Worm (Caenorhabditis elegans) whole organism, late embryonic: ENCODE results near the gene spr-2.

Experiments
- C08G9.2 ChIP-seq: sonication (generic microtip); optimal IDR thresholded peaks from 2 replicates; lab custom pipeline; 2016; ENCODE audit warnings: mild to moderate bottlenecking, missing genetic modification characterization, moderate library complexity, missing compliant biosample characterization
- C38D4.7 ChIP-seq: fragments of 200-800 bp; sonication (Bioruptor generic); optimal IDR thresholded peaks from 2 replicates; lab custom pipeline; 2018; ENCODE audit warnings: mild to moderate bottlenecking, missing genetic modification characterization, moderate library complexity, missing compliant biosample characterization
- K02D7.2 ChIP-seq: sonication (generic microtip); optimal IDR thresholded peaks from 2 replicates; lab custom pipeline; 2017; ENCODE audit warnings: mild to moderate bottlenecking, missing genetic modification characterization, missing compliant biosample characterization
- K09A11.1 ChIP-seq: sonication (generic microtip); optimal IDR thresholded peaks from 2 replicates; lab custom pipeline; 2017; ENCODE audit warnings: antibody characterized with exemption, mild to moderate bottlenecking, missing genetic modification characterization, missing compliant biosample characterization; ENCODE audit not compliant: insufficient read depth
- T23F11.4 ChIP-seq: fragments of 200-800 bp; sonication (Bioruptor generic); optimal IDR thresholded peaks from 2 replicates; lab custom pipeline; 2018; ENCODE audit warnings: mild to moderate bottlenecking, missing genetic modification characterization, missing compliant biosample characterization
- Y22D7AL.16 ChIP-seq: sonication (generic microtip); optimal IDR thresholded peaks from 2 replicates; lab custom pipeline; 2016; ENCODE audit warnings: missing genetic modification characterization, missing compliant biosample characterization
- ahr-1 ChIP-seq: sonication (generic microtip); optimal IDR thresholded peaks from 2 replicates; lab custom pipeline; 2016; ENCODE audit warnings: missing genetic modification characterization, missing compliant biosample characterization
- ama-1 ChIP-seq: fragments of 150-350 bp; optimal IDR thresholded peaks from 2 replicates; lab custom pipeline; 2014
- ceh-14 ChIP-seq: sonication (generic microtip); optimal IDR thresholded peaks from 2 replicates; lab custom pipeline; 2016; ENCODE audit warnings: missing genotype, missing genetic modification characterization, missing compliant biosample characterization
- ceh-18 ChIP-seq: sonication (generic microtip); optimal IDR thresholded peaks from 2 replicates; lab custom pipeline; 2016; ENCODE audit warnings: missing genetic modification characterization, missing compliant biosample characterization
- ceh-19 ChIP-seq: fragments of 200-800 bp; sonication (Bioruptor generic); optimal IDR thresholded peaks from 2 replicates; lab custom pipeline; 2018; ENCODE audit warnings: mild to moderate bottlenecking, missing genetic modification characterization, missing compliant biosample characterization
- ceh-2 ChIP-seq: sonication (generic microtip); optimal IDR thresholded peaks from 2 replicates; lab custom pipeline; 2016; ENCODE audit warnings: missing genotype, missing genetic modification characterization, missing compliant biosample characterization
- ceh-22 ChIP-seq: sonication (generic microtip); optimal IDR thresholded peaks from 2 replicates; lab custom pipeline; 2017; ENCODE audit warnings: missing biosample characterization, missing genetic modification characterization
- ceh-45 ChIP-seq: fragments of 200-800 bp; sonication (Bioruptor generic); IDR thresholded peaks from 2 replicates; pipeline ENCODE4 v1.3.6; 2022; ENCODE audit warnings: missing genetic modification reagents, missing genetic modification characterization, missing compliant biosample characterization
- ceh-6 ChIP-seq: fragments of 200-800 bp; sonication (Bioruptor generic); optimal IDR thresholded peaks from 2 replicates; lab custom pipeline; 2018; ENCODE audit warnings: mild to moderate bottlenecking, missing genetic modification characterization, missing compliant biosample characterization
- dmd-4 ChIP-seq: sonication (generic microtip); optimal IDR thresholded peaks from 2 replicates; lab custom pipeline; 2016; ENCODE audit warnings: borderline replicate concordance, missing genetic modification characterization, missing compliant biosample characterization
- dve-1 ChIP-seq: sonication (generic microtip); optimal IDR thresholded peaks from 2 replicates; lab custom pipeline; 2017; ENCODE audit warnings: antibody characterized with exemption, mild to moderate bottlenecking, missing genetic modification characterization, missing compliant biosample characterization
- ets-4 ChIP-seq: sonication (generic microtip); optimal IDR thresholded peaks from 2 replicates; lab custom pipeline; 2016; ENCODE audit warnings: missing genetic modification characterization, missing compliant biosample characterization
- fkh-10 ChIP-seq: fragments of 150-350 bp; optimal IDR thresholded peaks from 2 replicates; lab custom pipeline; 2014; ENCODE audit warnings: missing biosample characterization, missing genetic modification reagents, missing genetic modification characterization
- hlh-13 ChIP-seq: fragments of 200-800 bp; sonication (Bioruptor generic); optimal IDR thresholded peaks from 2 replicates; lab custom pipeline; 2018; ENCODE audit warnings: mild to moderate bottlenecking, missing genetic modification characterization, missing compliant biosample characterization
- hlh-30 ChIP-seq: sonication (generic microtip); optimal IDR thresholded peaks from 2 replicates; lab custom pipeline; 2017; ENCODE audit warnings: antibody characterized with exemption, missing genetic modification characterization, missing compliant biosample characterization; ENCODE audit not compliant: insufficient read depth
- hlh-6 ChIP-seq: sonication (generic microtip); optimal IDR thresholded peaks from 2 replicates; lab custom pipeline; 2016; ENCODE audit warnings: missing genotype, missing genetic modification characterization, missing compliant biosample characterization
- hlh-8 ChIP-seq: sonication (generic microtip); optimal IDR thresholded peaks from 2 replicates; lab custom pipeline; 2016; ENCODE audit warnings: missing genotype, missing genetic modification characterization, missing compliant biosample characterization
- lim-6 ChIP-seq: sonication (generic microtip); optimal IDR thresholded peaks from 2 replicates; lab custom pipeline; 2016; ENCODE audit warnings: missing genetic modification characterization, missing compliant biosample characterization
- lin-11 ChIP-seq: fragments of 200-800 bp; sonication (Bioruptor generic); optimal IDR thresholded peaks from 2 replicates; lab custom pipeline; 2018; ENCODE audit warnings: mild to moderate bottlenecking, missing genetic modification characterization, missing compliant biosample characterization
- nhr-11 ChIP-seq: fragments of 150-350 bp; optimal IDR thresholded peaks from 2 replicates; lab custom pipeline; 2014; ENCODE audit warnings: missing biosample characterization, missing genetic modification characterization
- pag-3 ChIP-seq: sonication (generic microtip); optimal IDR thresholded peaks from 2 replicates; lab custom pipeline; 2016; ENCODE audit warnings: missing compliant biosample characterization, missing genetic modification characterization, borderline replicate concordance
- pha-4 ChIP-seq: fragments of 150-350 bp; optimal IDR thresholded peaks from 2 replicates; lab custom pipeline; 2018; ENCODE audit warnings: missing biosample characterization, missing genetic modification reagents, missing genetic modification characterization
- pros-1 ChIP-seq: fragments of 150-350 bp; optimal IDR thresholded peaks from 2 replicates; lab custom pipeline; 2014; ENCODE audit warnings: missing biosample characterization, missing genetic modification reagents, missing genetic modification characterization
- ref-2 ChIP-seq: sonication (generic microtip); optimal IDR thresholded peaks from 2 replicates; lab custom pipeline; 2016; ENCODE audit warnings: missing genetic modification characterization, missing compliant biosample characterization
- rnt-1 ChIP-seq: sonication (generic microtip); optimal IDR thresholded peaks from 2 replicates; lab custom pipeline; 2016; ENCODE audit warnings: missing genetic modification characterization, missing compliant biosample characterization
- sdc-2 ChIP-seq: sonication (generic microtip); optimal IDR thresholded peaks from 2 replicates; lab custom pipeline; 2016; ENCODE audit warnings: missing genotype, missing genetic modification characterization, missing compliant biosample characterization
- sox-2 ChIP-seq: fragments of 200-800 bp; sonication (Bioruptor generic); IDR thresholded peaks from 2 replicates; pipeline ENCODE4 v1.3.6; 2022; ENCODE audit warnings: missing genetic modification reagents, missing genetic modification characterization, missing compliant biosample characterization
- sox-4 ChIP-seq: sonication (generic microtip); optimal IDR thresholded peaks from 2 replicates; lab custom pipeline; 2017; ENCODE audit warnings: mild to moderate bottlenecking, missing genetic modification characterization, inconsistent platforms, missing compliant biosample characterization
- syd-9 ChIP-seq: sonication (generic microtip); optimal IDR thresholded peaks from 2 replicates; lab custom pipeline; 2016; ENCODE audit warnings: mild to moderate bottlenecking, missing genetic modification characterization, moderate library complexity, missing compliant biosample characterization
- tbx-2 ChIP-seq: sonication (generic microtip); optimal IDR thresholded peaks from 2 replicates; lab custom pipeline; 2016; ENCODE audit warnings: missing genetic modification characterization, missing compliant biosample characterization
- tbx-7 ChIP-seq: sonication (generic microtip); optimal IDR thresholded peaks from 2 replicates; lab custom pipeline; 2016; ENCODE audit warnings: missing genotype, missing genetic modification characterization, missing compliant biosample characterization
- ttx-3 ChIP-seq: sonication (generic microtip); optimal IDR thresholded peaks from 2 replicates; lab custom pipeline; 2016; ENCODE audit warnings: missing genetic modification reagents, missing genetic modification characterization, missing compliant biosample characterization
- unc-3 ChIP-seq, 2 experiments: fragments of 200-800 bp in 1 of 2; sonication (Bioruptor generic) in 1 of 2; sonication (generic microtip) in 1 of 2; conservative IDR thresholded peaks in 1 of 2; optimal IDR thresholded peaks in 1 of 2; 2 replicates each; pipeline versions ENCODE4 v1.3.6 to Lab custom; 2016 to 2022; ENCODE audit warnings: missing compliant biosample characterization in 2 of 2, missing genetic modification characterization in 2 of 2, missing genetic modification reagents in 1 of 2
- unc-55 ChIP-seq: sonication (generic microtip); optimal IDR thresholded peaks from 2 replicates; lab custom pipeline; 2017; ENCODE audit warnings: missing biosample characterization, missing genetic modification reagents, missing genetic modification characterization
- unc-86 ChIP-seq: sonication (generic microtip); optimal IDR thresholded peaks from 2 replicates; lab custom pipeline; 2016; ENCODE audit warnings: missing genetic modification characterization, missing compliant biosample characterization
- zip-5 ChIP-seq: sonication (generic microtip); optimal IDR thresholded peaks from 2 replicates; lab custom pipeline; 2016; ENCODE audit warnings: missing genetic modification characterization, missing compliant biosample characterization
- ztf-16 ChIP-seq: sonication (generic microtip); optimal IDR thresholded peaks from 2 replicates; lab custom pipeline; 2017; ENCODE audit warnings: missing genetic modification characterization, missing compliant biosample characterization

Gene spr-2

DNA sequence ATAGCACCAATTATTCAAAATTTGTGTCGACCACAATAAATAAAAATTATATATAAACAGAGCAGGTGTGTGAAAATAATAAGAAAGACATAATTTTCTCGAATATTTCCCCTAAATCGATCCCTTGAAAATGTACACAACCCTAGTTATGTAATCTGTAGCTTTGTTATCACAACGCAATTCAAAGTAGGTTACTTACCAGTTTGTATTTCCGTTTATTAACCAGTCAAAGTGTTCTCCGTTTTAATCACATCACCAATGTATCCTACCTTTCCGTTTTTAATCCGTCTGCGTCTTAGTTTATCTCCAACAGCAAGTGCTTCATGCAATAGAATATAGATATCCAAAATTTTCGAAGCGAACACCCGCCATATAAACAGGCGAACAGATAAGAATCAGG lies 38.0 kb upstream of the spr-2 start:
- TF ChIP-seq sdc-2 = no peak
- TF ChIP-seq dmd-4 = no peak
- no peak for TF ChIP-seq sox-4 (tag; lab: Kevin White, UChicago)
- TF ChIP-seq ahr-1 (tag; lab: Kevin White, UChicago) = no peak
- no peak for TF ChIP-seq ref-2 (tag; lab: Kevin White, UChicago)
- TF ChIP-seq lin-11 (tag; lab: Kevin White, UChicago) = no peak
- no peak for TF ChIP-seq rnt-1 (tag; lab: Kevin White, UChicago)
- TF ChIP-seq zip-5 = no peak
- no peak for TF ChIP-seq ttx-3 (tag; lab: Kevin White, UChicago)
- TF ChIP-seq unc-3 (GFP tag; conservative IDR thresholded peaks at IDR 0.05; lab: Robert Waterston, UW) = no peak
- TF ChIP-seq unc-3 (tag; optimal IDR thresholded peaks at IDR 0.05; lab: Kevin White, UChicago) = no peak
- TF ChIP-seq pag-3 = no peak
- no peak for TF ChIP-seq ceh-2
- no peak for TF ChIP-seq hlh-6 (tag; lab: Kevin White, UChicago)
- no peak for TF ChIP-seq ama-1 (lab: Kevin White, UChicago)
- no peak for TF ChIP-seq hlh-30 (tag; lab: Kevin White, UChicago)
- no peak for TF ChIP-seq K09A11.1 (tag; lab: Kevin White, UChicago)
- no peak for TF ChIP-seq ztf-16 (tag; lab: Kevin White, UChicago)
- TF ChIP-seq ceh-18 = no peak
- TF ChIP-seq lim-6 (tag; lab: Kevin White, UChicago) = no peak

DNA sequence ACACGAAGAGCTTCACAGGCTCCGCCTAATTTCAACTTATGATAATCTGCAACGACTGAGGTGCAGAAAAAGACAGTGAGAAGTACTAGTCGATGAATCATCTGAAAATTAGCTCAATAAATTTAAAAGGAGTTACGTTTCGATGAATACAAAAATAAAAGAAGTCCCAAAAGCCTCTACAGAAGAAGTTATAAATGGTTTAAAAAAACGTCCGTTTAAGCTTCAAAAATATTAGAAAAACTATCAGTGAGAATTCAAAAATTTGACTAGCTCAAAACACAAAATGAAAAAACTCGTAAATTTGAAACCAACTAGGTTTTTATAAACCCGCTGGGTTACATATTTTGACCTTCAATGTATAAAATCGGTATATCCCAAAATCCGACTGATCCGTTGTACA lies 35.3 kb upstream of the spr-2 start, which contains the start of gene T11B7.5:
TSS of gene T11B7.5 (minus strand) at position 101 of the 400 bp plus-strand sequence.
- TF ChIP-seq pha-4 (tag; lab: Kevin White, UChicago) (no peak), tbx-2 (tag; lab: Kevin White, UChicago) (no peak), ceh-14 (tag; lab: Kevin White, UChicago) (no peak), unc-86 (no peak), ceh-19 (GFP tag; lab: Kevin White, UChicago) (no peak), zip-5 (no peak), sox-2 (GFP tag; lab: Robert Waterston, UW) (no peak), ref-2 (tag; lab: Kevin White, UChicago) (no peak), hlh-8 (tag; lab: Kevin White, UChicago) (no peak), dve-1 (tag; lab: Kevin White, UChicago) (no peak), K02D7.2 (tag; lab: Kevin White, UChicago) (no peak), fkh-10 (no peak), ama-1 (lab: Kevin White, UChicago) (no peak), ceh-6 (GFP tag; lab: Kevin White, UChicago) (no peak), hlh-13 (GFP tag; lab: Kevin White, UChicago) (no peak), syd-9 (tag; lab: Kevin White, UChicago) (no peak)
- TF ChIP-seq, all 69 proteins: peak for 0

DNA sequence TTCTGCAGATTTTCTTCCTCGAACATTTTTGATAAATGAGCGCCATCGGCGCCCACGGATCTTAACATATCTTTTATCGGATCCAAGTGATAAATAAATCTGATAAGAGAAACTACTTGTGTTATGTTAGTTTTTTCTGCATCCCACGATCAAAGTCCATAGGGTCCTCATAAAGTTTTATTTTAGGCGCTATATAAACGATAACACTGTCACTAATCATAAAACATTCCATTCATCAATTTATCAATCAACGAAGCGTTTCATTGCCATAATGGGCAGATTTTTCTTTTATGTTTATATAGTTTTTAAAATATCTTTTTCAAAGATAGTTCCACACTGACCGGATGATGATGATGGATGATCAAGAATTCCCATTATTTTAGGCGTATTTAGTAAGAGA lies 26.6 kb upstream of the spr-2 start:
- no peak for TF ChIP-seq ceh-6 (GFP tag; lab: Kevin White, UChicago)
- TF ChIP-seq pha-4 (tag; lab: Kevin White, UChicago) = no peak
- no peak for TF ChIP-seq rnt-1 (tag; lab: Kevin White, UChicago)
- TF ChIP-seq zip-5 = no peak
- TF ChIP-seq pros-1 = no peak
- TF ChIP-seq, all 69 proteins: peak for 0

DNA sequence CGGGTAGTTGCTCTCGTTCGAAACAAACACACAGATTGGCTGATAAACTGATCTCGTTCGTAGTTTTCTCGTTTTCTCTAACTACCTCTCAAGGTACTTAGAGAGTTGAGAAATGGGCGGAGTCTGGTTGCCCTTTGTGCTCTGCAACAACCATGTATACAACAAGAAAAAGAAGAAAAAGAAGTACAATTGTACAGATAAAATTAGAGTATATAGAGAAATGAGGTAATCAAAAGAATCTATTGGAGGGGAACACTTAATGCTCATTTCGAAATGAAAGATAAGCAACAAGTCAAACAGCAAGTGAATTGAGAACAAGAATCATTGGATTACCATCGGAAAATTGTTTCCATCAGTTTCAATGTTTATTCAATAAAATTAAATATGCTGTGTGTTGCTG lies 25.9 kb upstream of the spr-2 start, which contains the start of gene C09G9.1:
TSS of gene C09G9.1 (minus strand) at position 143 of the 400 bp plus-strand sequence.
- TF ChIP-seq ttx-3 (tag; lab: Kevin White, UChicago) (no peak), fkh-10 (no peak), ets-4 (tag; lab: Kevin White, UChicago) (no peak), lin-11 (tag; lab: Kevin White, UChicago) (no peak), C08G9.2 (tag; lab: Kevin White, UChicago) (no peak), Y22D7AL.16 (tag; lab: Kevin White, UChicago) (no peak), hlh-13 (GFP tag; lab: Kevin White, UChicago) (no peak), unc-86 (no peak), unc-55 (GFP tag; lab: Kevin White, UChicago) (no peak), C38D4.7 (no peak), ceh-45 (no peak), zip-5 (no peak), syd-9 (tag; lab: Kevin White, UChicago) (no peak), T23F11.4 (GFP tag; lab: Kevin White, UChicago) (no peak), ceh-22 (tag; lab: Kevin White, UChicago) (no peak), dve-1 (tag; lab: Kevin White, UChicago) (no peak), K09A11.1 (tag; lab: Kevin White, UChicago) (no peak), sox-4 (tag; lab: Kevin White, UChicago) (no peak), tbx-7 (tag; lab: Kevin White, UChicago) (no peak), nhr-11 (no peak)
